Worm (Caenorhabditis elegans): ENCODE data around the gene lsy-13.
"Not testable (repeated sequence)": the region's sequence is repeated elsewhere in the genome, so short reads cannot be mapped to it uniquely, and the experiment has no call there.

lsy-13 gene

ce11 chrIV:16888580-16888979, 24.9 kb downstream of the lsy-13 start:
- TF ChIP-seq elt-3 (tag; optimal IDR thresholded peaks at IDR 0.05) (no peak), unc-120 (tag; optimal IDR thresholded peaks at IDR 0.05; ENCODE audit: poor library complexity, severe bottlenecking) (no peak), ztf-11 (tag; optimal IDR thresholded peaks at IDR 0.05) (no peak), mls-2 (tag; optimal IDR thresholded peaks at IDR 0.05) (no peak), ceh-83 (GFP tag; optimal IDR thresholded peaks at IDR 0.05) (no peak), lsy-2 (tag; optimal IDR thresholded peaks at IDR 0.05) (no peak), lin-32 (GFP tag; optimal IDR thresholded peaks at IDR 0.05) (no peak), unc-62 (GFP tag; optimal IDR thresholded peaks at IDR 0.05) (no peak), flh-1 (GFP tag; optimal IDR thresholded peaks at IDR 0.05) (no peak)

DNA sequence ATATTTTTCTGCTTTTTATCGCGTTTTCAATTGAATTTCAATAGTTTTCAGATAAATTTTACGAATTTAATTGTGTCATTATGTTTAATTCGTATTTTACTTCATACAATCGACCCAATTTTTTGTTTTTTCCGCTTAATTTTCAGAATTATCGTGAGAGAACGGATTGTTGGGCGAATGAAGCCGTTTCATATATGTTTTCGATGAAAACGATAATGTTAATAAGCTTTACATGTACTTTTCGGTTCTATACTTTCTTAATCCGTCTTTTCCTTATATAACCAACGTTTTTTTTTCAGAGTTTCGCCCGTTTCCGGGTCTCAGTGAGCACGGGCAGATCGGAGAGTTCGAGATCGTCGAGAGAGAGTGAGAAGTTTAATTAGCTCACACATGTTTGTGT, 31.6 kb downstream of the lsy-13 start, which contains the start of gene T06A10.2:
Gene T06A10.2, plus strand, starts transcription at position 301 of the 400 bp plus-strand sequence.
- TF ChIP-seq ceh-43 (GFP tag; optimal IDR thresholded peaks at IDR 0.05); nhr-2 (tag; optimal IDR thresholded peaks at IDR 0.05); tbx-8 (GFP tag; optimal IDR thresholded peaks at IDR 0.05): not testable (repeated sequence)

- TF ChIP-seq lin-32 (GFP tag; optimal IDR thresholded peaks at IDR 0.05) (no peak), ztf-11 (tag; optimal IDR thresholded peaks at IDR 0.05) (no peak), hlh-1 (tag; optimal IDR thresholded peaks at IDR 0.05) (no peak), unc-39 (tag; optimal IDR thresholded peaks at IDR 0.05) (no peak), ceh-43 (GFP tag; optimal IDR thresholded peaks at IDR 0.05) (no peak), nhr-76 (tag; optimal IDR thresholded peaks at IDR 0.05) (no peak), ces-1 (GFP tag; optimal IDR thresholded peaks at IDR 0.05) (no peak), nhr-2 (tag; optimal IDR thresholded peaks at IDR 0.05) (no peak), mls-2 (tag; optimal IDR thresholded peaks at IDR 0.05) (no peak), sem-2 (GFP tag; optimal IDR thresholded peaks at IDR 0.05) (no peak), elt-3 (tag; optimal IDR thresholded peaks at IDR 0.05) (no peak)
Observed at ce11 chrIV:16898205-16898604, 34.5 kb downstream of the lsy-13 start.
